Worm (Caenorhabditis elegans) whole organism, early embryonic: ENCODE results near the gene D1053.2.

ENCODE experiments used
- B0310.2 ChIP-seq: sonication (generic microtip); optimal IDR thresholded peaks from 2 replicates; lab custom pipeline; 2016; ENCODE audit warnings: mild to moderate bottlenecking, missing genetic modification characterization, missing compliant biosample characterization
- F13C5.2 ChIP-seq: sonication (generic microtip); optimal IDR thresholded peaks from 2 replicates; lab custom pipeline; 2017; ENCODE audit warnings: mild to moderate bottlenecking, missing genetic modification characterization, inconsistent platforms, missing compliant biosample characterization
- aly-1 ChIP-seq: sonication (generic microtip); optimal IDR thresholded peaks from 2 replicates; lab custom pipeline; 2016; ENCODE audit warnings: missing genetic modification characterization, missing compliant biosample characterization
- ama-1 ChIP-seq: fragments of 150-350 bp; optimal IDR thresholded peaks from 2 replicates; lab custom pipeline; 2014
- ceh-13 ChIP-seq: fragments of 200-800 bp; sonication (Bioruptor generic); optimal IDR thresholded peaks from 2 replicates; lab custom pipeline; 2018; ENCODE audit warnings: mild to moderate bottlenecking, missing genetic modification characterization, missing compliant biosample characterization
- ceh-36 ChIP-seq: sonication (generic microtip); optimal IDR thresholded peaks from 2 replicates; lab custom pipeline; 2016; ENCODE audit warnings: missing genetic modification characterization, inconsistent platforms, missing compliant biosample characterization
- ets-7 ChIP-seq: sonication (generic microtip); optimal IDR thresholded peaks from 2 replicates; lab custom pipeline; 2016; ENCODE audit warnings: missing genotype, missing genetic modification characterization, missing compliant biosample characterization
- flt-1 ChIP-seq: fragments of 200-800 bp; sonication (Bioruptor generic); IDR thresholded peaks from 2 replicates; pipeline ENCODE4 v1.3.6; 2022; ENCODE audit warnings: missing genetic modification characterization, missing compliant biosample characterization
- hmbx-1 ChIP-seq: sonication (generic microtip); optimal IDR thresholded peaks from 2 replicates; lab custom pipeline; 2016; ENCODE audit warnings: mild to moderate bottlenecking, missing genetic modification characterization, missing compliant biosample characterization
- hmg-4 ChIP-seq: fragments of 200-800 bp; sonication (Bioruptor generic); optimal IDR thresholded peaks from 2 replicates; lab custom pipeline; 2018; ENCODE audit warnings: mild to moderate bottlenecking, missing genetic modification characterization, missing compliant biosample characterization
- hnd-1 ChIP-seq: sonication (generic microtip); optimal IDR thresholded peaks from 2 replicates; lab custom pipeline; 2016; ENCODE audit warnings: missing genetic modification characterization, missing compliant biosample characterization
- pes-1 ChIP-seq: fragments of 200-800 bp; sonication (Bioruptor generic); IDR thresholded peaks from 2 replicates; pipeline ENCODE4 v1.3.6; 2022; ENCODE audit warnings: missing genetic modification reagents, missing genetic modification characterization, missing compliant biosample characterization
- scrt-1 ChIP-seq: fragments of 200-800 bp; sonication (Bioruptor generic); IDR thresholded peaks from 2 replicates; pipeline ENCODE4 v1.3.6; 2022; ENCODE audit warnings: missing genetic modification characterization, missing compliant biosample characterization
- sea-1 ChIP-seq: fragments of 200-800 bp; sonication (Bioruptor generic); conservative IDR thresholded peaks from 2 replicates; pipeline ENCODE4 v1.3.6; 2022; ENCODE audit warnings: missing genetic modification characterization, missing compliant biosample characterization
- tbx-11 ChIP-seq: fragments of 200-800 bp; sonication (Bioruptor generic); IDR thresholded peaks from 2 replicates; pipeline ENCODE4 v1.3.6; 2022; ENCODE audit warnings: missing genetic modification characterization, missing compliant biosample characterization
- tbx-37 ChIP-seq: fragments of 200-800 bp; sonication (Bioruptor generic); conservative IDR thresholded peaks from 2 replicates; pipeline ENCODE4 v1.3.6; 2022; ENCODE audit warnings: missing genetic modification reagents, missing genetic modification characterization, missing compliant biosample characterization
- tra-4 ChIP-seq: sonication (generic microtip); optimal IDR thresholded peaks from 2 replicates; lab custom pipeline; 2017; ENCODE audit warnings: missing genetic modification characterization, missing compliant biosample characterization

Gene D1053.2

DNA sequence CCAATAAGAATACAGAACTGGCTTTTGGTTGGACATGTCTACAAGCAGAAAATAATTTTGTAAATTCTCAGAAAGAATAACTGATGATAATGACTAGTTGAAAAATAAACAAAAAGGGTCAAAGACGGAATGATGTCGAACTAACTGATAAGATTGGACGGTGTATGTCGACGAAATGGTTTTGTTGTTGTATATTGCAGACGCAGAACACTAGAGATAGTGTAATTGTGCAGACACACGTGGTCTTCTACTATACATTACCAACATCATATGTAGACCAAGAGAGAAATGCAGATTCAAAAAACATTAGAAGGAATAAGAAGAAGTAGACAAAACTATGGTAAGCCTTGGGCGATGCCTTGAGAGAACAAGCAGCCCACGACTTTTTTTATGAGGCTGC is at the start of gene D1053.2, which contains the start of gene gst-42:
D1053.2 (plus strand) TSS at position 391 of the 400 bp plus-strand sequence.
gst-42 (minus strand) TSS at position 176 of the 400 bp plus-strand sequence.
- no peak for TF ChIP-seq aly-1 (tag; lab: Kevin White, UChicago)
- no peak for TF ChIP-seq ceh-13 (GFP tag; lab: Kevin White, UChicago)
- no peak for TF ChIP-seq tbx-11 (GFP tag; lab: Robert Waterston, UW)
- TF ChIP-seq hmbx-1 (tag; lab: Kevin White, UChicago), result no peak
- TF ChIP-seq pes-1, result no peak
- TF ChIP-seq tbx-37 (GFP tag; lab: Robert Waterston, UW), result no peak
- no peak for TF ChIP-seq ceh-36 (tag; lab: Kevin White, UChicago)
- TF ChIP-seq flt-1 (GFP tag; lab: Robert Waterston, UW), result no peak
- no peak for TF ChIP-seq ets-7 (tag; lab: Kevin White, UChicago)
- no peak for TF ChIP-seq ama-1 (lab: Kevin White, UChicago)
- TF ChIP-seq sea-1 (GFP tag; lab: Robert Waterston, UW), result no peak
- TF ChIP-seq B0310.2, result no peak
- no peak for TF ChIP-seq F13C5.2 (tag; lab: Kevin White, UChicago)
- no peak for TF ChIP-seq tra-4
- no peak for TF ChIP-seq scrt-1 (GFP tag; lab: Robert Waterston, UW)
- no peak for TF ChIP-seq hnd-1 (tag; lab: Kevin White, UChicago)
- no peak for TF ChIP-seq hmg-4 (GFP tag; lab: Kevin White, UChicago)

DNA sequence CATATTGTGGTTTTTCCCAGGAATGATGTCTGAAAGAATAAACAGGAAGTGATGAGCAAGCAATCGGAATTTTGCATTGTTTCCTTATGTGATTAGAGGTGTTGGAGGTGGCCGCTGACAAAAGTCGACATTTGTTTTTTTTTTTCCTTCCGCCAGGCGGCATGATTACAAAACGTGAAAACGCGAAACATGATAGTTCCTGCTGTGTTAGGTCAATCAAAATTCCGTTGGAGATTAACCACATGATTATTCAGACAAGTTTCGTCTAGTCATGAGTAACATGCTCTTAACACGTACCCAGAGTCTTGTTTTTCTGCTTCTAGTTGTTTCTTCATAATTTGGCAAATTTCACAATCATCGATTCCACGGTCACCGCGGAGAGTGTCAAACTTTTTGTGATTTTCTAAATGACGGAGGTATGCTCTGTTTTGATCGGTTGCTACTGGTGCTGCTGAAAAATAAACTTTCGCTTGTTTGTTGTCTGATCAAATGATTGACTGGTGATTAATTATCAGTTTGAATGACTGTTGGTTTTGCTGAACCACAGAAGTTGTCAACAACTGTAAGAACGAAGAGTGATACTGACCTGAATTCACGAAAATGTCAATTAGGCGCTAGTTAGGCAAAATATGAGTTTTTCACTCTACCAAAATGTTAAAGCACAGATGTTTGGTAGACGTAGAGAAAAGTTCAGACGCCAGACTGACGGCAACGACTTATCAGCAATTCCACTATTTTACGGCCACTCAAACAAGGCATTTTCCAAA is 48.6 kb upstream of the D1053.2 start:
- TF ChIP-seq ama-1 (lab: Kevin White, UChicago) (no peak), sea-1 (GFP tag; lab: Robert Waterston, UW) (no peak), aly-1 (tag; lab: Kevin White, UChicago) (no peak)

- TF ChIP-seq sea-1 (GFP tag; lab: Robert Waterston, UW) (no peak), tbx-37 (GFP tag; lab: Robert Waterston, UW) (no peak), aly-1 (tag; lab: Kevin White, UChicago) (no peak), ceh-13 (GFP tag; lab: Kevin White, UChicago) (no peak), tra-4 (no peak), ama-1 (lab: Kevin White, UChicago) (no peak), flt-1 (GFP tag; lab: Robert Waterston, UW) (no peak), tbx-11 (GFP tag; lab: Robert Waterston, UW) (no peak), hnd-1 (tag; lab: Kevin White, UChicago) (no peak), hmg-4 (GFP tag; lab: Kevin White, UChicago) (no peak), ets-7 (tag; lab: Kevin White, UChicago) (no peak), pes-1 (no peak), B0310.2 (no peak), F13C5.2 (tag; lab: Kevin White, UChicago) (no peak)
Measured at ce11 chrX:11680851-11681250, 47.1 kb upstream of the D1053.2 start, which contains the start of gene T04F8.7. TSS of gene T04F8.7 (minus strand) at chrX:11680980.

DNA sequence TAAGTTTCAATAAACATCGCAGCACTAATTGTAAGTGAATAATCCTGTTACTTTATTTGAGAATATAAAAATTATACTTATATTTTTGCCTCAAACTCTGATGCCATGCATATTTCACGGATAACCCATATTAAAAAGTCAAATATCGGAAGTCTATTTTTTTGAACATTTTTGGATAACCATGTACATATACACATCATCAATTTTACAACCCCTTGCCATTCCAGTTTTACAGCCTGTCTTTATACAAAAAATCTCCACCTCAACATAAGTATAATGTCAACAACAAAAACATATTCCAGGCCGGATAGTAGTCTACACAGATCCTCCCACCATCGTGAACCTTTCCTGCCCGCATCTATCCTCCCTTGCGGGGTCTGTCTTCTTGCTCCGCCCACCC is 43.7 kb upstream of the D1053.2 start, which contains the start of gene hnd-1:
hnd-1 (plus strand) TSS at position 301 of the 400 bp plus-strand sequence.
- TF ChIP-seq scrt-1 (GFP tag; lab: Robert Waterston, UW) (no peak), ets-7 (tag; lab: Kevin White, UChicago) (no peak), tra-4 (no peak), tbx-37 (GFP tag; lab: Robert Waterston, UW) (no peak), aly-1 (tag; lab: Kevin White, UChicago) (no peak), pes-1 (no peak), hnd-1 (tag; lab: Kevin White, UChicago) (no peak), B0310.2 (no peak), sea-1 (GFP tag; lab: Robert Waterston, UW) (no peak), flt-1 (GFP tag; lab: Robert Waterston, UW) (no peak)

- TF ChIP-seq ets-7 (tag; lab: Kevin White, UChicago), result no peak
- no peak for TF ChIP-seq flt-1 (GFP tag; lab: Robert Waterston, UW)
- TF ChIP-seq hnd-1 (tag; lab: Kevin White, UChicago), result no peak
- TF ChIP-seq hmbx-1 (tag; lab: Kevin White, UChicago), result no peak
- no peak for TF ChIP-seq hmg-4 (GFP tag; lab: Kevin White, UChicago)
- no peak for TF ChIP-seq sea-1 (GFP tag; lab: Robert Waterston, UW)
- TF ChIP-seq B0310.2, result no peak
- TF ChIP-seq F13C5.2 (tag; lab: Kevin White, UChicago), result no peak
- no peak for TF ChIP-seq scrt-1 (GFP tag; lab: Robert Waterston, UW)
- TF ChIP-seq ceh-13 (GFP tag; lab: Kevin White, UChicago), result no peak
- TF ChIP-seq tbx-11 (GFP tag; lab: Robert Waterston, UW), result no peak
- no peak for TF ChIP-seq aly-1 (tag; lab: Kevin White, UChicago)
- TF ChIP-seq ama-1 (lab: Kevin White, UChicago), result no peak
- TF ChIP-seq tbx-37 (GFP tag; lab: Robert Waterston, UW), result no peak
- no peak for TF ChIP-seq pes-1
- no peak for TF ChIP-seq tra-4
- TF ChIP-seq ceh-36 (tag; lab: Kevin White, UChicago), result no peak
Measured at ce11 chrX:11687836-11688319, 40.1 kb upstream of the D1053.2 start, which contains the start of gene C44C10.7. TSS of gene C44C10.7 (minus strand) at chrX:11688269.

DNA sequence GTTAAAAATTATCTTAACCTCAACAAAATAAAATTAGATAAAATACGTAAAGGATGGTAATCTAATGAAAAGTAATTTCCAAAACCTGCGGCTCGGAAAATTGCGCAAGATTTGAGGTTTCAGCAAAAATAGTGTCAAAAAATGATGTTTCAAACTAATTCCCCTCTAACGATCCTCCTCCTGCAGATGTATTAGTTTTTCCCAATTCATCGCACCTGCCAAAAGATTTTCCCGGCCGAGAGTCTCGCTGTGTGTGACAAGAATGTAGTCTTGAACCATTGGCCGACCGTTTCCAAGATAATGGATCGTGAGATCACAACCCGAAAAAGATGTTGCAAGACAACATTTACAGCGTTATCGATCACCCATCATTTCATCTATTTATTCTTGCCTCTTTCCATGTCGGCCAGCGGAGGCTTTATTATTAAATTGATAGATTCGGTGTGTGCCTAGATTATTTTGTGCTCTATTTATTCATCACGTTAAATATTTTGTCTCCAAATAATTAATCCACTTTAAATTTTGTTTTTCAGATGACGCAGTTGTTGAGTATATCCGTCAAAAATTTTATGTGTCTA is 37.8 kb upstream of the D1053.2 start, which contains the start of the genes C44C10.10 and C44C10.5:
C44C10.10 (plus strand) TSS at position 301 of the 578 bp plus-strand sequence.
C44C10.5 (plus strand) TSS at position 528 of the 578 bp plus-strand sequence.
- TF ChIP-seq scrt-1 (GFP tag; lab: Robert Waterston, UW) (no peak), aly-1 (tag; lab: Kevin White, UChicago) (no peak), ceh-13 (GFP tag; lab: Kevin White, UChicago) (no peak), pes-1 (no peak), tbx-11 (GFP tag; lab: Robert Waterston, UW) (no peak), ama-1 (lab: Kevin White, UChicago) (no peak)
